Fruit fly (Drosophila melanogaster): Measurements from ENCODE around the gene CG43439.

Gene CG43439

DNA sequence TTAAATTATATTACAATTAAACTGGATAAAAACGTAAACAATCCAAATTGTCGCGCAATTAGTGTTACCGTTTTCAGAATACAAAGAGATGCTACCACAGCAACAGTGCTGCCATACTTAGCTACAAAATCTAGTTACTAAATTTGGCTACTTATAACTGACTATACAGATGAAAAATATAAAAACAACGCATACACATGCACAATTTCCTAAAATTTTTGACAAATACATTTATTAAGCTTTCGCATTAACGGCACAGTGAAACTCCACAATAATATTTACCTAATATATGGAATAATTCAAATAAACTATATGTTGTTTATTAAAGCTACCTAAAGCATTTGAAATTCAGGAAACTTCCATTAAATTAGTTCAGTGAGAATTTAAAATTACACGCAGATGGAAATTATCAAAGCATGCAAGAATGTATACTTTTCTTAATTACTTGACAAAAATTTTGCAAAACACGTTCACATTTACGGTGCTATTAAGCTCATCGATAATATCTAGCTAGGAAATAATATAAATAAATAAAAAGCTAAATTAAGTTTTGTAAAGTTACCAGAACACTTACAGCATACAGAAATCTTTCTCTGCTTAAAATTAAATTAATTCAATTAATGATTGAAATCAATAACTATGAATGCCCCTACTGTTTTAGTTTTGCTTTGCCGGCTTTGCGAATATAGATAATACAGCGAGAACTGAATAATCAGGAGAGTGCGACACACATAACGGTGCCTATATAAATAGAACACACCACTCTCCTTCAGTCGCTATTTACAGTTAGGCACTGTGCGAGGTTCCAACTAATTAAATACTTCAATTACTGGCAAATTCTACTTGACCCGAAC lies 15.2 kb downstream of the CG43439 start, which contains the start of the genes Mis12 and CG9953:
Gene Mis12, minus strand, starts transcription at position 88 of the 854 bp plus-strand sequence.
Gene CG9953, plus strand, starts transcription at position 698 of the 854 bp plus-strand sequence.
- peak; percentile 63 for TF ChIP-seq CG17801 (GFP tag; optimal IDR thresholded peaks at IDR 0.05; ENCODE audit: partially characterized antibody)

DNA sequence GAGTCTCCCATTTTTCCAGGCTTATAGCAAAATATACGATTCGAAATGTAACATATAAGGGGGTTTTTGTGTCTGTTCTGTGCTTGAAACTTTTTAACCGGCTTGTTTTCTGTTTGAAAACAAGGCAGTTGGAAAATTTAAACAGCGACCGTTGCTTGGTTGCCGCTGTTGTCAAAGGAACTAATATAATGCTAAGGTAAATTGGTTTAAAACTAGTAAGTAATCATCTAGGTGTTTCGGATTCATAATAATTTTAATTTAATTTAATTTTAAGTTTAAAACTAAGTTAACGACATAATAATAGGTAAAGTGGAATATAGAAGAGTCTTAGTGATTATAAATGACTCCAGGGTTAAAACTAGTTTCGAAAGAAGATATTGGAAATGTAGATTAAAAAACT lies 16.6 kb downstream of the CG43439 start, which contains the start of gene CG10064:
Gene CG10064, minus strand, starts transcription at position 101 of the 400 bp plus-strand sequence.
- TF ChIP-seq CG17801 (GFP tag; optimal IDR thresholded peaks at IDR 0.05; ENCODE audit: partially characterized antibody), result no peak

DNA sequence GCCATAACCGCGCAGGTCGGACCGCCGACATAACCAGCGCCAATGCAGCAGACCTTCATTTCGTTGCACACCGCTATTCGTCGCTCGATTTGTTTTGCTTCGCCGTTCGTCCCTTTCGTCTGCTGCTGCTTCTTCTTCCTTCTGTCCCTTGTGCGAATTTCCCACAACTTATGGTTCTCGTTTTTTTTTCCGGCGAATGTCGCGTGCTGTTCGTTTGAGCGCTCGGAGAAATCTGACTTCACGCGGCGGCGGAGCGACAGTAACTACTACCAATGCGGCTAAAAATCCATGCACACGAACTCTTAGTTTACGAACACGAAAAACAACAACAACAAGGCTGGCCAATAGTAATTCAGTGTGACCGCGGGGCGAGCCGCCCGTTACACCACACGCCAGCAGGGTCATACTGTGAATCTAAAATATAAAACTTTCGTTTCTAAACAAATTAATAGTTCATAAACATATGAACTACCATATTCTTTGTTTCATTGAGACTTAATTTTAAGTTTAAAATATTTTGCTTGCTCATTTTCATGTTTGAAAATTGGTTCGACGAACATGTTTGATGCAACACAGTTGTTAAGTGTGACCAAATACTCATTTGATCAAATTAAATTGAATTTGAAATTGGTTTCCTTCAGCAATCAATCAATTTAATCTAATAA lies 19.8 kb downstream of the CG43439 start, which contains the start of gene sgl:
Gene sgl, minus strand, starts transcription at position 271 of the 665 bp plus-strand sequence.
- peak; percentile 74 for TF ChIP-seq CG17801 (GFP tag; optimal IDR thresholded peaks at IDR 0.05; ENCODE audit: partially characterized antibody)

DNA sequence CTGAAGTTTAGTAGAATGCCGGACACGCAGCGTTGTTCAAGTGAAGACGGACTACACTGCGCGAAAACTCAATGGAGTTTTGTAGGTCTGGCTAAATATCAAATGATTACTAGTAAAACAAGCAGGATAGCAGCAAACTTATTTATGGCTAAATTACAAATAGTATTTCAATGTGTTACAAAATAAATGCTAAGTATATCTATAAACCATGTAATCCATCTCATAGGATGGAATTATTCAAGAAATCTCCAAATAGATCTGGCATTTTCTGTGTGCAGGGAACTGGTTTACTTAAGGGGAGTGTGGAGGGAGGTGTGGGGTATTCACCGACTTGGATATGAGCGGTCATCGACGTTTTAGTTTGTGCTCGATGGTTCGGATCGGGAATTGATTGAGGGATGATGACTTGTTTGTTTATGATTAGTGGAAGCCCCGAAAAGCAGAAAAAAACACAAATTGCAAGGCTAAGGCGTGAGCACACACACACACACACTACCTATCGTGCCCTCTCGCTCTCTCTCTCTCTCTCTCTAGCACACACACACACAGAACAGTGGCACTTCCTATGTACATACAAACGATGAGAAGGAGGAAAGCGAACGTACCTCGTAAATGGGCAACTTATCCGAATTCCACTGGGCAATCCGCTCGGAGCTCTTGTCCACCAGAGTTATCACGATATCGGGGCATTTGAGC lies 20.4 kb downstream of the CG43439 start:
- TF ChIP-seq CG17801 (GFP tag; optimal IDR thresholded peaks at IDR 0.05; ENCODE audit: partially characterized antibody), result no peak

DNA sequence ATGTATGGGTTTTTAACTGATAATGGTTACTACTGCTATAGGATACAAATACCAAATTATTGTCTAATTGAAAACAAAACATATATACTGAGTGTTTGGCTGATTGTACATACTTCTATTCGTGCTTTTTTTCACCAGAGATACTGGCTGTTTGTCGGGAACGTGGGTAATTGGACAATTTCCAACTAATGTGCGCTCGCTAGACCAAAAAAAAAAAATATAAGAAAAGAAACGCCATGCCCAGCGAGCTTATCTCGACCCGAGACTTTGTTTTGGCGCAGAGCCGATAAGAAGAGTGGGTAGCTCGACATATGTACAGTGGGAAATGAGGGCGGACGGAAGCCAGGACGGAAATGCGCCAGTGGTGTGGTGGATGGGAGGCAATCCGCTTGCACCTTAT lies 21.2 kb downstream of the CG43439 start:
- no peak for TF ChIP-seq CG17801 (GFP tag; optimal IDR thresholded peaks at IDR 0.05; ENCODE audit: partially characterized antibody)

DNA sequence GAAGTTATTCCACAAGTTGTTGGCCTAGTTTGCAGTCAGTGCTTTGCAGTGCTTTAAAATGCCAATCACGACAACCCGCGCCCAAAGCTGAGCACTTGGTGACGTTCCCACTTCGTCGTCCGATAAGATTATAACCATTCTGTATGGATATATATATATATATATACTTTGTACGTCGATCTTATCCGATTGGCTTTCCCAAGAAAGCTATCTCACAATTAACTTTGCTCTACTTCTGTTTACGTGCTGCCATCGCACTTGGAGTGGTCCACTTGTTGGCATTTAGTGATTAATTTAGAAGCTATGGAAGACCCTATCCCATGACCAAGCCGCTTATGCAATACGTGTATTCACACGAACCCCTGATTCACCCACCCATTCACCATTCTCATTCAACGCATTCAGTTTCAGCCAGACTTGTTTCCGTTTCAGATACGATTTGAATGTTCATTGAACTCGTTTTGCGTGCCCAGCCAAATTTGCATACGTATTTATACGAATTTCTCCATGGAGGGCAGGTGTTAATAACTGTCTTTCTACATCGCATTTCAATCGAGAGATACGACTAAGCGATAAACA lies 22.3 kb downstream of the CG43439 start:
- no peak for TF ChIP-seq CG17801 (GFP tag; optimal IDR thresholded peaks at IDR 0.05; ENCODE audit: partially characterized antibody)

DNA sequence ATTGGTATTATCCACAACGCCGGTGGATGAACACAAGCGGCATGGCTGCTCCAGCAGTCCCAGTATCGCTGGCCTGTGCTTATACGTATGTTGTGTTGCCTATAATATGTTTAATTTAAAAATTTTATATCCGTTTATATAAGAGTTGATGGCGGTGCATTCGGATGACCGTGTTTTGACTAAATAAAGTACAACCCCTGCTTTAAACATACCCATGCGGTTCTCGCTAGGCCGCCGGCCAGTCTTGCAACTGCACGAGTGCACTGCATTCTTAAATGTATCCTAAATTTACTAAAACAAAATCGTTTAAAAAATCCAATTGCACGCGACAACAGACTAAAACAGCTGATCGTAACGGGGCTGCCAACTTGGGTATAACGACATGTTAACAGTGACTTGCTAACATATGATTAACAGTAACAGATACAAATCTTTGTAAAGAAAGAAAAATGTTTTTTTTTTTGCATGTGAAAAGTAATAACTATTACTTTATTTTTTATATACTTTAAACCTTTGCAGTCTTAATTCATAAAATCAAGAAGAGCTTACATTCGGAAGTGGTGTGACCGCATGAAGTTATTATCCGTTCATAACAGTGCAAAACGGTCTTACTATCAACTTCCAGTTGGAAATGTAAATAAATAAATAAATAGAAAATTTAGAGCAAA lies 26.5 kb downstream of the CG43439 start, which contains the start of the genes Uqcc1 and Surf1:
Gene Uqcc1, minus strand, starts transcription at position 356 of the 668 bp plus-strand sequence.
Gene Surf1, plus strand, starts transcription at position 594 of the 668 bp plus-strand sequence.
- no peak for TF ChIP-seq CG17801 (GFP tag; optimal IDR thresholded peaks at IDR 0.05; ENCODE audit: partially characterized antibody)

DNA sequence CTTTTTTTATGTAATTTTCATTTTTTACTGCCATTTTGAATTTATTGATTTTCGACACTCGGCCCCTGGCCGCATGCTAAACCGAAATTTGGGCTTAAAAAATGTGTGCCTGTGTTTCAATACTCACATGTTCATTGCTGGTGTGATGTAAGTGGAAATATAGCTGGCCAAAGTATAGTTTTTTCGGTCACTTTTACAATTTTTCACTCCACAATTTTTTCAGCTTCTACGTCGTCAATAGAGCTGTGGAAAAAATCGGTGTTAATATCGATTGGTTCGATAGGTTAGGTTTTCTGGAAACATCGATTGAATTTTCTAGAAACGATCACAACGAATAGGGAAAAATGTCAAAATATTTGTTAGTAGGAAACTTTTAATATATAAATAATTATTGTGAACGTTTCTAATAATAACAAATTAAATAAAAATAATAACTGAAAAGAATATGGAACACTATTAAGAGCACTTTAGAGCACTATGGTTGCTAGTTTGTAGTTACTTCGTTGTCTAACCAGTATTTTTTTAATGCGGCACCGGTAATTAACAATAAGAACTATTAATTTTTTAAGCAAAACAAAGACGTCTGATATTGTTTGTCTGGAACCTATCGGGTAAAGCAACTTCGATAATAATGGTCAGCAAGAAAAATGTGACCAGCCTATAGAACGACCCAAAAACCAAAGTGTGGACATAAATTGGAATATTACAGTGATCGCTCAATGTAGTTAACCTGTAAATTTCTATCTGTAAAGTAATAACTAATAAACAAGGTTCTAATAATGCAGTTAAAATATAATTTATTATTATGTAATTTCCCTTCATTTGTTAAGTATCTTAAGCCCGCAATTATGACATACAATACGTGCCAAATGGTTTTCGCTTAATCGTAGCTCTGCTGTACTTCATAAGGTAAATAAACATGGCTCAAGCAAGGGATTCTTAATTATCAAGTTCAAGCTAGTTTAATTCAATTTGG lies 28.8 kb downstream of the CG43439 start, which contains the start of the genes CG10077 and CG9948:
Gene CG10077, minus strand, starts transcription at position 651 of the 976 bp plus-strand sequence.
Gene CG9948, plus strand, starts transcription at position 738 of the 976 bp plus-strand sequence.
- TF ChIP-seq CG17801 (GFP tag; optimal IDR thresholded peaks at IDR 0.05; ENCODE audit: partially characterized antibody), result peak; percentile 94

DNA sequence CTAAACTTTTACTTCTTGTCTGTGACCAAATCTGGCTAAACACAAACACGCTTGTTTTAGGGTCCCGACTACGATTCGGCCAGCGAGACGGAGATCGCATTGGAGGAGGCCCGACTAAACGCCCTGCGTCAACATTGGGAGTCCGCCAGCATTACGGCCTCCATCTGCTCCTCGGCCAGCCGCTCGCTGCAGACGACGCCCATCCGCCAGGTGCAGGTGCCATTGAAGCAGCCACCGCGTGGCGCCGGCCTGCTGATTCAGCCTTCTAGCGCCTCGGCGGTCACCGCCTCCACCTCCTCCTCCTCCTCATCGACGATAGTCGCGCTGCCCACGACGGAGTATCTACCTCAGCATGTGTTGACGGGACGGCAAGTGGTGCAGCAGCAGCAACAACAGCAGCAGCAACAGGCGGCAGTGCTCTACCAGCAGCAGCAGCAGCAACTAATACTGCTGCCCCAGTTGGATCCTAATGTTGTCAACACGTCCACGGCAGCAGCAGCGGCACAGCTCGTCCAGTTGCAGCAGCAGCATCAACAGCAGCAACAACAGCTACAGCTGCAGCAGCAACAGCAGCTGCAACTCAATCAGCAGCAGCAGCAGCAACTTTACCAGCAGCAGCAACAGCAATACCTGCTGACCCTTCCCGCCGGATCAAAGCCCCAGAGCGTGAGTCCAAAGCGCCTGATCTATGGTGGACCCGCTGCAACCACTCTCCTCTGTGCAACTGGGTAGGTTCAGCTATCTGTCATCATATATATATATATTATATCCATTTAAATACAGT lies 37.0 kb downstream of the CG43439 start:
- no peak for TF ChIP-seq CG17801 (GFP tag; optimal IDR thresholded peaks at IDR 0.05; ENCODE audit: partially characterized antibody)

DNA sequence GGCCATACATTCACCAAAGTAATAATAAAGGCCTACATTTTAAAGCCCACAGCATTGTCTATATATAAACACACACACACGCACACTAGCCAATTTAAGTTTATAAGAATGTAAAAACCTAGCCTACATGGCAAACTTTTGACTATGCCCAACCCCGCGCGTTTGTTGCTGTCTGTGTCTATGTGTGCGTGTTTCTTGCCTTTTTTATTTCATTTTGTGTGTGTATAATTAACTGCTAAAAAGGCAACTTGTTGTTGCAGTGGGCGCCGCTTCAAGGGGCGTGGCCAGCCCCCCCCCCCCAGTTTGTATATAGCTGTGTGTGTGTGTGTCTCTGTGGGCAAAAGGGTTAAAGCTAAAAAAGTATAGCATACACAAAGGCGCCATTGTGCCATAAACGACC lies 39.0 kb downstream of the CG43439 start:
- TF ChIP-seq CG17801 (GFP tag; optimal IDR thresholded peaks at IDR 0.05; ENCODE audit: partially characterized antibody), result no peak

DNA sequence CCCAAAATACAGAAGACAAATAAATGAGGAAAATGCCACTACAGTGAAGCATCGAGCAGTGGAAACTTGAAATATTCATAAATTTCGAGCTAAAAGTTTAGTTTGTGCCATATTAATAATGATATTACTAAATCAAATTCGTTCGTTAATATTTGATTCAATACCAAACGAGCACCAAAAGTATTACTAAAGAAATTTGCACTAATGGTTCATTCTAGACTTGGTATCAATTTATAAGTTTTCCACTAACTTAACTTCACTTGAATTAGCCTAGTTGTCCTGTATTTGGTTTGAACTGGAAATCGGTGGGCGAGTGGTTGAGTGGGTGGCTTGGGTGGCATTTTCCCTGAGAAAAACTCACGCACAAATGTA lies 40.5 kb downstream of the CG43439 start:
- TF ChIP-seq CG17801 (GFP tag; optimal IDR thresholded peaks at IDR 0.05; ENCODE audit: partially characterized antibody), result no peak

Data from ovary, adult (tissue).